Worm (Caenorhabditis elegans) whole organism, L4 larva: ENCODE results near the gene yif-1.

Source experiments
- F26F4.8 ChIP-seq: fragments of 200-800 bp; sonication (Bioruptor generic); conservative IDR thresholded peaks from 2 replicates; pipeline ENCODE4 v1.3.6; 2022; ENCODE audit warnings: missing genetic modification characterization, missing compliant biosample characterization
- F37D6.2 ChIP-seq: sonication (generic microtip); optimal IDR thresholded peaks from 2 replicates; lab custom pipeline; 2016; ENCODE audit warnings: mild to moderate bottlenecking, missing genetic modification characterization, missing compliant biosample characterization
- F44E2.7 ChIP-seq: fragments of 200-800 bp; sonication (Bioruptor generic); IDR thresholded peaks from 2 replicates; pipeline ENCODE4 v2.1.2; 2022; ENCODE audit warnings: missing genetic modification characterization, missing compliant biosample characterization
- T20F7.1 ChIP-seq: fragments of 200-800 bp; sonication (Bioruptor generic); optimal IDR thresholded peaks from 2 replicates; lab custom pipeline; 2018; ENCODE audit warnings: mild to moderate bottlenecking, missing genetic modification characterization, missing compliant biosample characterization
- T26A8.4 ChIP-seq: fragments of 200-800 bp; sonication (Bioruptor generic); IDR thresholded peaks from 2 replicates; pipeline ENCODE4 v1.3.6; 2022; ENCODE audit warnings: missing genetic modification characterization, missing compliant biosample characterization
- Y105C5A.15 ChIP-seq: fragments of 200-800 bp; sonication (Bioruptor generic); IDR thresholded peaks from 2 replicates; pipeline ENCODE4 v1.3.6; 2022; ENCODE audit warnings: missing genetic modification characterization, missing compliant biosample characterization
- Y5F2A.4 ChIP-seq: fragments of 200-800 bp; sonication (Bioruptor generic); optimal IDR thresholded peaks from 2 replicates; lab custom pipeline; 2018; ENCODE audit warnings: mild to moderate bottlenecking, missing genetic modification characterization, missing compliant biosample characterization
- Y75B8A.6 ChIP-seq: fragments of 200-800 bp; sonication (Bioruptor generic); IDR thresholded peaks from 2 replicates; pipeline ENCODE4 v1.3.6; 2022; ENCODE audit warnings: missing genetic modification reagents, missing genetic modification characterization, missing compliant biosample characterization
- aha-1 ChIP-seq: fragments of 150-350 bp; peaks from one replicate; lab custom pipeline; 2014; ENCODE audit warnings: missing biosample characterization, missing genetic modification characterization
- attf-4 ChIP-seq: sonication (generic microtip); optimal IDR thresholded peaks from 3 replicates; lab custom pipeline; 2017; ENCODE audit warnings: missing biosample characterization, missing genetic modification characterization
- ceh-20 ChIP-seq: fragments of 200-800 bp; sonication (Bioruptor generic); IDR thresholded peaks from 2 replicates; pipeline ENCODE4 v1.3.6; 2022; ENCODE audit warnings: missing genetic modification reagents, missing genetic modification characterization, missing compliant biosample characterization
- ceh-62 ChIP-seq: sonication (generic microtip); optimal IDR thresholded peaks from 2 replicates; lab custom pipeline; 2017; ENCODE audit warnings: missing biosample characterization, missing genetic modification characterization
- ces-1 ChIP-seq: fragments of 150-350 bp; sonication (generic microtip); optimal IDR thresholded peaks from 4 replicates; lab custom pipeline; 2014; ENCODE audit warnings: missing biosample characterization, missing genetic modification reagents, missing genetic modification characterization
- daf-12 ChIP-seq: fragments of 150-350 bp; optimal IDR thresholded peaks from 2 replicates; lab custom pipeline; 2014; ENCODE audit warnings: missing biosample characterization, missing genetic modification reagents, missing genetic modification characterization
- daf-16 ChIP-seq, 3 experiments: sonication (generic microtip); optimal IDR thresholded peaks; 2 replicates each; lab custom pipeline; 2016 to 2017; ENCODE audit warnings: missing genetic modification characterization in 3 of 3, missing genetic modification reagents in 3 of 3, mild to moderate bottlenecking in 2 of 3, missing compliant biosample characterization in 2 of 3, missing biosample characterization in 1 of 3, moderate library complexity in 1 of 3
- dmd-6 ChIP-seq: fragments of 200-800 bp; sonication (Bioruptor generic); IDR thresholded peaks from 2 replicates; pipeline ENCODE4 v1.3.6; 2022; ENCODE audit warnings: missing genetic modification reagents, missing genetic modification characterization, missing compliant biosample characterization
- dmd-9 ChIP-seq: fragments of 200-800 bp; sonication (Bioruptor generic); IDR thresholded peaks from 2 replicates; pipeline ENCODE4 v1.3.6; 2022; ENCODE audit warnings: missing genetic modification reagents, missing genetic modification characterization, missing compliant biosample characterization
- dpl-1 ChIP-seq: fragments of 150-350 bp; optimal IDR thresholded peaks from 2 replicates; lab custom pipeline; 2014; ENCODE audit warnings: missing biosample characterization, missing genetic modification reagents, missing genetic modification characterization
- dve-1 ChIP-seq: sonication (generic microtip); optimal IDR thresholded peaks from 2 replicates; lab custom pipeline; 2017; ENCODE audit warnings: antibody characterized with exemption, mild to moderate bottlenecking, missing genetic modification characterization, missing compliant biosample characterization; ENCODE audit not compliant: insufficient read depth
- egl-43 ChIP-seq: fragments of 200-800 bp; sonication (Bioruptor generic); IDR thresholded peaks from 2 replicates; pipeline ENCODE4 v1.3.6; 2022; ENCODE audit warnings: missing genetic modification reagents, missing genetic modification characterization, missing compliant biosample characterization
- fkh-10 ChIP-seq: fragments of 150-350 bp; optimal IDR thresholded peaks from 2 replicates; lab custom pipeline; 2014; ENCODE audit warnings: missing biosample characterization, missing genetic modification reagents, missing genetic modification characterization
- fos-1 ChIP-seq: fragments of 150-350 bp; optimal IDR thresholded peaks from 2 replicates; lab custom pipeline; 2014; ENCODE audit warnings: missing biosample characterization, missing genetic modification characterization
- gei-8 ChIP-seq: fragments of 200-800 bp; sonication (Bioruptor generic); optimal IDR thresholded peaks from 2 replicates; lab custom pipeline; 2018; ENCODE audit warnings: mild to moderate bottlenecking, missing genetic modification characterization, missing compliant biosample characterization
- hlh-11 ChIP-seq: fragments of 200-800 bp; sonication (Bioruptor generic); optimal IDR thresholded peaks from 2 replicates; lab custom pipeline; 2018; ENCODE audit warnings: mild to moderate bottlenecking, missing genetic modification characterization, missing compliant biosample characterization
- hlh-30 ChIP-seq: sonication (generic microtip); optimal IDR thresholded peaks from 2 replicates; lab custom pipeline; 2017; ENCODE audit warnings: antibody characterized with exemption, mild to moderate bottlenecking, missing genetic modification characterization, missing compliant biosample characterization; ENCODE audit not compliant: insufficient read depth
- hmg-1.1 ChIP-seq: fragments of 200-800 bp; sonication (Bioruptor generic); IDR thresholded peaks from 2 replicates; pipeline ENCODE4 v1.3.6; 2022; ENCODE audit warnings: missing genetic modification reagents, missing genetic modification characterization, missing compliant biosample characterization
- jun-1 ChIP-seq: fragments of 150-350 bp; optimal IDR thresholded peaks from 2 replicates; lab custom pipeline; 2014; ENCODE audit warnings: missing biosample characterization, missing genetic modification reagents, missing genetic modification characterization
- lin-13 ChIP-seq: fragments of 150-350 bp; optimal IDR thresholded peaks from 2 replicates; lab custom pipeline; 2014; ENCODE audit warnings: missing biosample characterization, missing genetic modification reagents, missing genetic modification characterization
- lin-39 ChIP-seq: fragments of 150-350 bp; optimal IDR thresholded peaks from 2 replicates; lab custom pipeline; 2014; ENCODE audit warnings: missing biosample characterization, missing genetic modification reagents, missing genetic modification characterization
- madf-9 ChIP-seq: fragments of 200-800 bp; sonication (Bioruptor generic); conservative IDR thresholded peaks from 2 replicates; pipeline ENCODE4 v1.3.6; 2022; ENCODE audit warnings: missing genetic modification reagents, missing genetic modification characterization, missing compliant biosample characterization
- mdl-1 ChIP-seq, 2 experiments: fragments of 150-350 bp in 1 of 2; sonication (generic microtip) in 1 of 2; optimal IDR thresholded peaks; 2 replicates each; lab custom pipeline; 2014 to 2017; ENCODE audit warnings: missing biosample characterization in 2 of 2, missing genetic modification characterization in 2 of 2
- mep-1 ChIP-seq: fragments of 150-350 bp; sonication (generic microtip); optimal IDR thresholded peaks from 3 replicates; lab custom pipeline; 2014; ENCODE audit warnings: missing biosample characterization, missing genetic modification characterization
- mes-2 ChIP-seq: sonication (generic microtip); optimal IDR thresholded peaks from 2 replicates; lab custom pipeline; 2016; ENCODE audit warnings: missing genotype, mild to moderate bottlenecking, missing genetic modification characterization, missing compliant biosample characterization; ENCODE audit not compliant: poor library complexity, severe bottlenecking
- nhr-10 ChIP-seq: fragments of 150-350 bp; optimal IDR thresholded peaks from 2 replicates; lab custom pipeline; 2014; ENCODE audit warnings: missing biosample characterization, missing genetic modification characterization
- nhr-11 ChIP-seq: fragments of 150-350 bp; optimal IDR thresholded peaks from 2 replicates; lab custom pipeline; 2014; ENCODE audit warnings: missing biosample characterization, missing genetic modification characterization
- nhr-111 ChIP-seq: fragments of 200-800 bp; sonication (Bioruptor generic); optimal IDR thresholded peaks from 2 replicates; lab custom pipeline; 2018; ENCODE audit warnings: mild to moderate bottlenecking, missing genetic modification characterization, missing compliant biosample characterization
- nhr-28 ChIP-seq: fragments of 150-350 bp; optimal IDR thresholded peaks from 2 replicates; lab custom pipeline; 2014; ENCODE audit warnings: missing biosample characterization, missing genetic modification characterization
- nhr-41 ChIP-seq: fragments of 200-800 bp; sonication (Bioruptor generic); IDR thresholded peaks from 2 replicates; pipeline ENCODE4 v1.3.6; 2022; ENCODE audit warnings: missing genetic modification reagents, missing genetic modification characterization, missing compliant biosample characterization
- nhr-48 ChIP-seq: sonication (generic microtip); optimal IDR thresholded peaks from 2 replicates; lab custom pipeline; 2016; ENCODE audit warnings: mild to moderate bottlenecking, missing genetic modification characterization, missing compliant biosample characterization
- nhr-6 ChIP-seq: fragments of 150-350 bp; optimal IDR thresholded peaks from 2 replicates; lab custom pipeline; 2014; ENCODE audit warnings: missing biosample characterization, missing genetic modification characterization
- rbr-2 ChIP-seq: sonication (generic microtip); optimal IDR thresholded peaks from 2 replicates; lab custom pipeline; 2016; ENCODE audit warnings: missing genotype, missing genetic modification characterization, missing compliant biosample characterization
- sdz-12 ChIP-seq: fragments of 200-800 bp; sonication (Bioruptor generic); optimal IDR thresholded peaks from 2 replicates; lab custom pipeline; 2018; ENCODE audit warnings: mild to moderate bottlenecking, missing genetic modification characterization, missing compliant biosample characterization
- set-16 ChIP-seq: fragments of 200-800 bp; sonication (Bioruptor generic); IDR thresholded peaks from 2 replicates; pipeline ENCODE4 v1.3.6; 2022; ENCODE audit warnings: missing genetic modification reagents, missing genetic modification characterization, missing compliant biosample characterization
- snpc-4 ChIP-seq: fragments of 150-350 bp; optimal IDR thresholded peaks from 2 replicates; lab custom pipeline; 2014; ENCODE audit warnings: missing biosample characterization, missing genetic modification characterization
- spr-1 ChIP-seq: sonication (generic microtip); optimal IDR thresholded peaks from 2 replicates; lab custom pipeline; 2016; ENCODE audit warnings: mild to moderate bottlenecking, missing genetic modification characterization, missing compliant biosample characterization
- tra-1 ChIP-seq: fragments of 200-800 bp; sonication (Bioruptor generic); IDR thresholded peaks from 2 replicates; pipeline ENCODE4 v1.3.6; 2022; ENCODE audit warnings: missing genetic modification reagents, missing genetic modification characterization, missing compliant biosample characterization
- unc-62 ChIP-seq, 3 experiments: fragments of 150-350 bp in 1 of 3; sonication (generic microtip); optimal IDR thresholded peaks in 2 of 3; peaks in 1 of 3; 1 replicate in 1 of 3; 2 replicates in 2 of 3; lab custom pipeline; 2014 to 2017; ENCODE audit warnings: missing biosample characterization in 3 of 3, missing genetic modification characterization in 3 of 3, missing genetic modification reagents in 3 of 3, missing genotype in 1 of 3
- zip-2 ChIP-seq: fragments of 150-350 bp; optimal IDR thresholded peaks from 2 replicates; lab custom pipeline; 2014; ENCODE audit warnings: missing biosample characterization, missing genetic modification characterization

The yif-1 gene

DNA sequence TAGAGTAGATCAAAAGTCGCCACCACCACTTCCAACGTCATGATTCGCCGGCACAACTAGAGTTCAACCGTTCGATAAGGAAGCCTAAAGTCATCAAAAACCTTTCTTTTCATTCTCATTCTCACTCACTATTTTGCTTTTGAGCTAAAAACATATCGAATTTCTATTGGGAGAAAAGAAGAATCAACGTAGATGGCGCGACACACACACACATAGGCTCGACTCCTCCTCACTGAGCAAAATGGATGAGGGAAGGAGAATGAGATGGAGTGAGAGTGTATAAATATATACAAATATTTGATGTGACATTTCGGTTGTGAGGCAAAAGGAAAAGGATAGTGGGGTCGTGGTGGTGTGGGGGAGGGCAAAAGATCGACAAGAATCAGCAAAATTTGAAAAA, 10.0 kb downstream of the yif-1 start:
- TF ChIP-seq Y75B8A.6 (GFP tag; lab: Robert Waterston, UW) (no peak), aha-1 (tag; lab: Kevin White, UChicago) (peak; percentile 29)
- TF ChIP-seq, all 104 proteins: peak for 1

DNA sequence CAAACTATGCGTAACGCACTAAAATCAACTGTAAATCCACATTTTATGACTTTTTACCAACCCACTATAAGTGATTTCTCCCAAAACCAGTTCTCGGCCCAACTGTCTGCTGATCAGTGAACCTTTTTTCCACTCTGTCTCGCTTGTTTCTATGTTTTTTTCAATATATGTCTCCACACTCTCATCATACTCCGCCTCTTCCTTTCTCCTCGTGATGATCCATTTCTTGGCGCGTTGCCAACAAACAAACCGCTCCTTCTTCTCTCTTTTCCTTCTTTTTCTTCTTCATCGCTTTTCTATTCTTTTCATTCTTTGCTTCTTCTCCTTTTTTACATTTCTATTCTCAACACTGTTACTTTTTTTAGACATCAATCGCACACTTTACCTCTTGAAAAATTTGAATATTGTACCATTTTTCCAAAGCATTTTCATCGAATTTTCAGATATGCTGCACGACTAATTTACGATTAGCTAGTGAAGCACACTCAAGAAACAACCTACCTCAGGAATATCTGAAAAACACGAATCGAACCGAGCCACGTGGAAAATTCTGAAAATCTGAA, 11.4 kb downstream of the yif-1 start, which contains the start of gene T06E8.8:
Gene T06E8.8 (plus strand): TSS at position 513 of the 563 bp plus-strand sequence.
- TF ChIP-seq dmd-6 (GFP tag; lab: Robert Waterston, UW) (peak; percentile 66), zip-2 (tag; lab: Kevin White, UChicago) (no peak), nhr-6 (tag; lab: Kevin White, UChicago) (peak; percentile 76), ceh-20 (no peak), T20F7.1 (GFP tag; lab: Kevin White, UChicago) (peak; percentile 3), unc-62 (GFP tag; optimal IDR thresholded peaks at IDR 0.05 in 1 of 2; lab: Kevin White, UChicago) (peak in 1 of 2 experiments; percentile 80), unc-62 (tag; optimal IDR thresholded peaks at IDR 0.05; lab: Kevin White, UChicago) (no peak), egl-43 (GFP tag; lab: Robert Waterston, UW) (0 out of 2 replicates have a peak, but pooled peaks have one; percentile 8), lin-13 (GFP tag; lab: Kevin White, UChicago) (no peak), dmd-9 (GFP tag; lab: Robert Waterston, UW) (no peak), dpl-1 (no peak), gei-8 (peak; percentile 3), nhr-48 (peak; percentile 63), mdl-1 (tag; optimal IDR thresholded peaks at IDR 0.05; lab: Kevin White, UChicago) (peak in 1 of 2 experiments; percentile 88), nhr-111 (GFP tag; lab: Kevin White, UChicago) (no peak), F44E2.7 (GFP tag; lab: Robert Waterston, UW) (no peak), nhr-11 (peak; percentile 70), set-16 (0 out of 2 replicates have a peak, but pooled peaks have one; percentile 11), daf-16 (GFP tag; optimal IDR thresholded peaks at IDR 0.05; lab: Kevin White, UChicago) (peak in 1 of 2 experiments; percentile 12), daf-16 (tag; optimal IDR thresholded peaks at IDR 0.05; lab: Kevin White, UChicago) (no peak), lin-39 (tag; lab: Kevin White, UChicago) (no peak), spr-1 (tag; lab: Kevin White, UChicago) (no peak), fos-1 (tag; lab: Kevin White, UChicago) (no peak), hmg-1.1 (GFP tag; lab: Robert Waterston, UW) (peak; percentile 64), hlh-30 (tag; lab: Kevin White, UChicago) (peak; percentile 93), dve-1 (tag; lab: Kevin White, UChicago) (peak; percentile 67), T26A8.4 (no peak), Y75B8A.6 (GFP tag; lab: Robert Waterston, UW) (no peak), F37D6.2 (no peak), Y5F2A.4 (GFP tag; lab: Kevin White, UChicago) (no peak), ces-1 (GFP tag; lab: Kevin White, UChicago) (no peak), rbr-2 (tag; lab: Kevin White, UChicago) (peak; percentile 39), snpc-4 (no peak), fkh-10 (GFP tag; lab: Kevin White, UChicago) (no peak), daf-12 (no peak), nhr-10 (tag; lab: Kevin White, UChicago) (no peak), attf-4 (tag; lab: Kevin White, UChicago) (no peak), mep-1 (tag; lab: Kevin White, UChicago) (peak; percentile 69), ceh-62 (tag; lab: Kevin White, UChicago) (no peak), jun-1 (no peak), F26F4.8 (GFP tag; lab: Robert Waterston, UW) (no peak), mes-2 (peak; percentile 51), tra-1 (GFP tag; lab: Robert Waterston, UW) (peak; percentile 61; the same call in 1 of the 2 replicates), Y105C5A.15 (no peak), nhr-28 (tag; lab: Kevin White, UChicago) (peak; percentile 69), nhr-41 (GFP tag; lab: Robert Waterston, UW) (no peak), sdz-12 (GFP tag; lab: Kevin White, UChicago) (no peak), hlh-11 (tag; lab: Kevin White, UChicago) (peak; percentile 81), madf-9 (GFP tag; lab: Robert Waterston, UW) (no peak)
